Worm (Caenorhabditis elegans): ENCODE data around the gene nhr-87.

- TF ChIP-seq dao-5 (tag; optimal IDR thresholded peaks at IDR 0.05) (no peak), him-1 (tag; optimal IDR thresholded peaks at IDR 0.05) (no peak)
Observed at ce11 chrIV:1649349-1649748, 25.5 kb downstream of the nhr-87 start.

Measured in whole organism, L4/young adult.